Fruit fly (Drosophila melanogaster): Measurements from ENCODE around the gene CG4669.

Gene CG4669

DNA sequence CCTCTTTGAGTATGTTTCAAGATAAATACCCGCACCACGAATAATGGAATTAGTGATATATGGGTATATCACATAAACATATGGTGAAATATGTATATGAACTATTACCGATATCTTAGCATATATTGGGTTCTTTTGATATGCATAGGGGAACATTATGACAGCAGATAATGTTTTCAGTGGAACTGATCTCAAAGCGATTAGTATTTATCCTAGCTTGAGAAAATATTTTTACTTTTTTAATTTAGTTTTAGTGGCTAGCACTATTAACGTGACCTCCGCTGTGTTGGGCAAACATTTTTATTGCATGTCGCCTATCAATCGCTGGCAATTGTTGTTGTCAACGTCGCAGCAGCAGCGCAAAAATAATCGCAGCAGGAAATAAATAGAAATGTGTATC, 45.9 kb upstream of the CG4669 start (continued):
- no peak for TF ChIP-seq unc-4 (GFP tag; IDR thresholded peaks at IDR 0.05; ENCODE audit: partially characterized antibody)
- TF ChIP-seq ab (GFP tag; optimal IDR thresholded peaks at IDR 0.05): no peak
- TF ChIP-seq ftz-f1 (GFP tag; optimal IDR thresholded peaks at IDR 0.05): no peak
- TF ChIP-seq Ravus (GFP tag; IDR thresholded peaks at IDR 0.05): no peak
- no peak for TF ChIP-seq gsb-n (tag; optimal IDR thresholded peaks at IDR 0.05)
- TF ChIP-seq Neu2 (GFP tag; optimal IDR thresholded peaks at IDR 0.05; ENCODE audit: borderline replicate concordance): no peak
- no peak for TF ChIP-seq pnt (GFP tag; optimal IDR thresholded peaks at IDR 0.05)
- peak; percentile 8 for TF ChIP-seq NK7.1 (GFP tag; optimal IDR thresholded peaks at IDR 0.05)
- TF ChIP-seq CG42726 (GFP tag; IDR thresholded peaks at IDR 0.05; ENCODE audit: partially characterized antibody): no peak
- TF ChIP-seq Kr (GFP tag; optimal IDR thresholded peaks at IDR 0.05): no peak
- no peak for TF ChIP-seq cg (GFP tag; optimal IDR thresholded peaks at IDR 0.05)
- TF ChIP-seq CG8478 (optimal IDR thresholded peaks at IDR 0.05): no peak
- TF ChIP-seq CG10462 (GFP tag; optimal IDR thresholded peaks at IDR 0.05): no peak
- TF ChIP-seq Adf1 (GFP tag; IDR thresholded peaks at IDR 0.05): no peak
- no peak for TF ChIP-seq otp (GFP tag; IDR thresholded peaks at IDR 0.05)
- TF ChIP-seq CG5245 (GFP tag; optimal IDR thresholded peaks at IDR 0.05): no peak
- no peak for TF ChIP-seq CG2199 (GFP tag; IDR thresholded peaks at IDR 0.05)
- TF ChIP-seq CG9727 (GFP tag; optimal IDR thresholded peaks at IDR 0.05): peak; percentile 19
- TF ChIP-seq jigr1 (GFP tag; IDR thresholded peaks at IDR 0.05): no peak
- TF ChIP-seq crol (GFP tag; IDR thresholded peaks at IDR 0.05): no peak
- TF ChIP-seq CG12104 (GFP tag; optimal IDR thresholded peaks at IDR 0.05): peak; percentile 1
- no peak for TF ChIP-seq cas (GFP tag; IDR thresholded peaks at IDR 0.05)
- TF ChIP-seq Vsx1 (GFP tag; optimal IDR thresholded peaks at IDR 0.05): no peak
- no peak for TF ChIP-seq CG7357 (GFP tag; IDR thresholded peaks at IDR 0.05)
- TF ChIP-seq cad (GFP tag; optimal IDR thresholded peaks at IDR 0.05): no peak
- TF ChIP-seq aop (GFP tag; IDR thresholded peaks at IDR 0.05): no peak
- TF ChIP-seq Sry-β (GFP tag; optimal IDR thresholded peaks at IDR 0.05): no peak
- TF ChIP-seq CG11723 (GFP tag; optimal IDR thresholded peaks at IDR 0.05): no peak
- TF ChIP-seq kay (GFP tag; optimal IDR thresholded peaks at IDR 0.05): no peak
- TF ChIP-seq CG13287 (GFP tag; IDR thresholded peaks at IDR 0.05; ENCODE audit: partially characterized antibody): no peak
- no peak for TF ChIP-seq Ada2b (GFP tag; IDR thresholded peaks at IDR 0.05)
- TF ChIP-seq Dref (GFP tag; IDR thresholded peaks at IDR 0.05): no peak
- TF ChIP-seq Dip3 (GFP tag; optimal IDR thresholded peaks at IDR 0.05): peak; percentile 32
- TF ChIP-seq stc (GFP tag; IDR thresholded peaks at IDR 0.05): no peak
- TF ChIP-seq CG16863 (GFP tag; optimal IDR thresholded peaks at IDR 0.05): no peak
- TF ChIP-seq B-H1 (GFP tag; IDR thresholded peaks at IDR 0.05): no peak
- TF ChIP-seq CG4854 (GFP tag; optimal IDR thresholded peaks at IDR 0.05): no peak
- TF ChIP-seq CG11504 (tag; optimal IDR thresholded peaks at IDR 0.05): peak; percentile 59
- TF ChIP-seq ara (GFP tag; IDR thresholded peaks at IDR 0.05): no peak
- TF ChIP-seq CG10209 (GFP tag; optimal IDR thresholded peaks at IDR 0.05): peak; percentile 9
- peak; percentile 29 for TF ChIP-seq grau (tag; optimal IDR thresholded peaks at IDR 0.05)
- no peak for TF ChIP-seq Hr39 (optimal IDR thresholded peaks at IDR 0.05)
- TF ChIP-seq rib (GFP tag; IDR thresholded peaks at IDR 0.05): no peak
- TF ChIP-seq stwl (tag; optimal IDR thresholded peaks at IDR 0.05): no peak
- TF ChIP-seq HLH4C (GFP tag; IDR thresholded peaks at IDR 0.05; ENCODE audit: partially characterized antibody): no peak
- no peak; the same call in 1 of the 2 replicates for TF ChIP-seq esg (GFP tag; conservative IDR thresholded peaks at IDR 0.05)
- no peak for TF ChIP-seq trem (tag; optimal IDR thresholded peaks at IDR 0.05)
- no peak for TF ChIP-seq C15 (GFP tag; IDR thresholded peaks at IDR 0.05)
- no peak for TF ChIP-seq sc (optimal IDR thresholded peaks at IDR 0.05)
- TF ChIP-seq sc (GFP tag; optimal IDR thresholded peaks at IDR 0.05): no peak
- no peak for TF ChIP-seq schlank (tag; optimal IDR thresholded peaks at IDR 0.05)
- TF ChIP-seq pita (GFP tag; optimal IDR thresholded peaks at IDR 0.05): no peak
- TF ChIP-seq peb (GFP tag; IDR thresholded peaks at IDR 0.05): no peak
- TF ChIP-seq MESR4 (GFP tag; optimal IDR thresholded peaks at IDR 0.05): no peak

Measured in whole organism, embryonic.